Fruit fly (Drosophila melanogaster) whole organism: Measurements from ENCODE around the gene tap.

Source experiments
- CG8478 ChIP-seq: fragments of >200 bp; optimal IDR thresholded peaks from 2 replicates; lab custom pipeline; 2018; ENCODE audit warnings: inconsistent platforms
- Dll ChIP-seq: fragments of >200 bp; optimal IDR thresholded peaks from 2 replicates; lab custom pipeline; 2017
- EcR ChIP-seq, 2 experiments: fragments of >200 bp; optimal IDR thresholded peaks; 2 replicates each; lab custom pipeline; 2017; ENCODE audit warnings: missing biosample characterization in 2 of 2, missing genetic modification characterization in 2 of 2, missing genetic modification reagents in 2 of 2
- pan ChIP-seq: fragments of >200 bp; optimal IDR thresholded peaks from 2 replicates; lab custom pipeline; 2017
- psq ChIP-seq: fragments of >200 bp; optimal IDR thresholded peaks from 2 replicates; lab custom pipeline; 2017
- usp ChIP-seq: fragments of >200 bp; optimal IDR thresholded peaks from 2 replicates; lab custom pipeline; 2017; ENCODE audit warnings: missing biosample characterization, missing genetic modification characterization, mixed read lengths

Gene tap

dm6 chr3L:17359225-17359773 lies at the start of gene tap:
TSS of gene tap (plus strand) at chr3L:17359682.
- TF ChIP-seq EcR (GFP tag; optimal IDR thresholded peaks at IDR 0.05; lab: Kevin White, UChicago): no peak
- no peak for TF ChIP-seq Dll (lab: Kevin White, UChicago)
- no peak for TF ChIP-seq psq (lab: Kevin White, UChicago)
- TF ChIP-seq CG8478 (lab: Kevin White, UChicago): no peak
- no peak for TF ChIP-seq usp
- no peak for TF ChIP-seq pan

DNA sequence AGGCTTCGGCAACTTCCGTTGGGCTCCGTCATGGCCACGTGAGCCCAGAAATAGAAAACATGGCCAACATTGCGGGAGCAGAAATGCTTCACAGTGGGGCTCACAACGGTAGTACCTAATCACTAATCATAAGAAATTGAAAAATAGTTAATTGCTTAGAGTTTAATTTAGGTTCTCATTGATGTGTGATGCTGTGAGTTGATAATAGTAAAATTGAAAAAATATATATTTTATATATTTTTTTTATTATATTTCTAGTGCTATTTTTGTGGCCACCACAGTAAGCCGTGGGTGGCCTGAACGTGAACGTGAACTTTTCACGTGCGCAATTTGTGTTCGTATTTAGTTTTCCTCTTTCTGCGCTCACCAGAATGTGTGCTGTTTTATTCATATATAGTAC lies 49.0 kb upstream of the tap start:
- TF ChIP-seq psq (lab: Kevin White, UChicago): no peak

DNA sequence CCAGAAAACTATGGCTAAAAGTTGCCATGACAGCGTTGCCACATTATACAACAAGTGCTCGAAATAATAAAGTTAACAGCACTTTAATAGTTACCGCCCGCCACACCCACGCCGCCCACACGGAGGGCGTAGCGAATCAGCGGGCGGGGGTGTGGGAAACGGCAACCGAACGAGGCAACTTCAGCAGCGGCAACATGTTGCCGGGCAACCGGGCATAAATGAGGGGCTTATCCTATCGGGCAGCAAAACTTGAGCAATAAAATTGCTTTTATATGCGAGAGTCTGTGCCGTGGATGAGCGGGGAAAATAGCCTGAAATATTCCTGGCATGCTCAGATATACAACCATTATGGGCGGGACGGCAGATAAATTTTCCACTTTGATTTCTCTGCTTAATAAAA lies 43.3 kb upstream of the tap start:
- no peak for TF ChIP-seq EcR (GFP tag; optimal IDR thresholded peaks at IDR 0.05; lab: Kevin White, UChicago)
- no peak for TF ChIP-seq Dll (lab: Kevin White, UChicago)
- TF ChIP-seq pan: no peak
- TF ChIP-seq psq (lab: Kevin White, UChicago): no peak
- no peak for TF ChIP-seq CG8478 (lab: Kevin White, UChicago)
- no peak for TF ChIP-seq usp

DNA sequence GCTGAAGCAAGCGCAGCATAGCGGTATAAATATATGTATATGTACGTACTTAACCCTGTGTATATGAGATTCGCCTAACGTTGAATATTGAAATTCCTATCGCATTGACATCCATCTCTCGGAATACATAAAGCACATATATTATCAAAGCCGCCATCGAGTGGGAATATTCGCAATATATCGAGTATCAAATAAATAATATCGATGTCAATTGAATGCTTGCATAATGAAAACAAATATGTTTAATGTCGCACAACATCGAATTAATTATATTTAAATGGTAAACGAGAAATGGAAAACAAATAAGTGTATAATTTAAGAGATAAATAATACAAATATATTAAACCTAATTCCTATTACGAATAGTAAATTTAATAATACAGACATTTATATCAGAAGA lies 38.8 kb upstream of the tap start, which contains the start of gene ND-24L:
TSS of gene ND-24L (minus strand) at position 101 of the 400 bp plus-strand sequence.
- TF ChIP-seq EcR (GFP tag; optimal IDR thresholded peaks at IDR 0.05; lab: Kevin White, UChicago) (no peak), Dll (lab: Kevin White, UChicago) (no peak), pan (no peak), usp (no peak), psq (lab: Kevin White, UChicago) (no peak), CG8478 (lab: Kevin White, UChicago) (no peak)

dm6 chr3L:17322541-17322940 lies 36.9 kb upstream of the tap start, which contains the start of gene CG13724:
TSS of gene CG13724 (plus strand) at chr3L:17322841.
- TF ChIP-seq CG8478 (lab: Kevin White, UChicago) (no peak), pan (no peak), usp (no peak), Dll (lab: Kevin White, UChicago) (no peak), EcR (GFP tag; optimal IDR thresholded peaks at IDR 0.05; lab: Kevin White, UChicago) (no peak), psq (lab: Kevin White, UChicago) (no peak)

DNA sequence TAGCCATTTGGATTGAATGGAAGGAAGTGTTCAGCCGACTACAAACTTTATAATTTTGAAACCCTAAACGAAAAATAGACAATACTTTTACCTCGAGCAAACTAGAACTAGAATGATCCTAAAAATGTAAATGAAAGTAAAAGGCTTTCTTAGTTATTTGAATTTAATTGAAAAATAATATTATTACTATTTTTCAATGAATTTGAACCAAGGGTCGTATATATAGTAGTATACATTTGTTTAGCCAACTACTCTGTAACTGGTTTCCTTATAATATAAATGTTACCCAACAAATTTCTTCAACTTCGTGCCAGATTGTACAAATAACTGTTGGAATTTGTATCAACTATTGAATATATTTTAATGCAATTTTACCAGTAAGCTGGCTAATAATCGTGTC lies 34.1 kb upstream of the tap start, which contains the start of gene CG13725:
TSS of gene CG13725 (minus strand) at position 101 of the 400 bp plus-strand sequence.
- TF ChIP-seq CG8478 (lab: Kevin White, UChicago) (no peak), Dll (lab: Kevin White, UChicago) (no peak), usp (no peak), psq (lab: Kevin White, UChicago) (no peak), EcR (GFP tag; optimal IDR thresholded peaks at IDR 0.05; lab: Kevin White, UChicago) (no peak), pan (no peak)

dm6 chr3L:17329069-17329468 lies 30.4 kb upstream of the tap start, which contains the start of gene Or74a:
TSS of gene Or74a (minus strand) at chr3L:17329169.
- TF ChIP-seq CG8478 (lab: Kevin White, UChicago) (no peak), pan (no peak), Dll (lab: Kevin White, UChicago) (no peak), EcR (GFP tag; optimal IDR thresholded peaks at IDR 0.05; lab: Kevin White, UChicago) (no peak), psq (lab: Kevin White, UChicago) (no peak), usp (no peak)

- no peak for TF ChIP-seq CG8478 (lab: Kevin White, UChicago)
- TF ChIP-seq usp: no peak
- no peak for TF ChIP-seq pan
- TF ChIP-seq psq (lab: Kevin White, UChicago): no peak
- no peak for TF ChIP-seq Dll (lab: Kevin White, UChicago)
- TF ChIP-seq EcR (GFP tag; optimal IDR thresholded peaks at IDR 0.05; lab: Kevin White, UChicago): no peak
Measured at dm6 chr3L:17339122-17339521, 20.4 kb upstream of the tap start, which contains the start of gene CG6479. TSS of gene CG6479 (minus strand) at chr3L:17339262.

DNA sequence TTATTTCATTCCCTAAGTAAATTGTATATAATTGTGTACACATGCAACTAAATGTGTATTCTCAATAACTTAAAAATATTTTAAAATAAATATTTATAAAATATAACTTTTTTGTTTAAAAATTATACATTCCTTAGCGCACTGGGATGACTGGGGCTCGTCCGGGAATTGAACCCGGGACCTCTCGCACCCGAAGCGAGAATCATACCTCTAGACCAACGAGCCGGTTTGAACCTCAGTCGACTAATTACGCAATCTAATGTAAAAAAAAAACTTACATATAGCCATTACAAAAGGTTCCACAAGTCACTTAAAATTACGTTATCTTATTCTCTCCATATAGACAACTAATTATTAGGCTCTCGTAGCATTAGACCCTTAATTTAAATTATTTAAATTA lies 19.7 kb upstream of the tap start:
- TF ChIP-seq psq (lab: Kevin White, UChicago) (no peak), EcR (GFP tag; optimal IDR thresholded peaks at IDR 0.05; lab: Kevin White, UChicago) (no peak), CG8478 (lab: Kevin White, UChicago) (no peak), Dll (lab: Kevin White, UChicago) (no peak), usp (no peak), pan (no peak)

- TF ChIP-seq pan (no peak), usp (no peak), EcR (GFP tag; optimal IDR thresholded peaks at IDR 0.05; lab: Kevin White, UChicago) (no peak), CG8478 (lab: Kevin White, UChicago) (no peak), psq (lab: Kevin White, UChicago) (no peak), Dll (lab: Kevin White, UChicago) (no peak)
Measured at dm6 chr3L:17341216-17341615, 18.3 kb upstream of the tap start, which contains the start of gene CG13727. TSS of gene CG13727 (minus strand) at chr3L:17341316.

DNA sequence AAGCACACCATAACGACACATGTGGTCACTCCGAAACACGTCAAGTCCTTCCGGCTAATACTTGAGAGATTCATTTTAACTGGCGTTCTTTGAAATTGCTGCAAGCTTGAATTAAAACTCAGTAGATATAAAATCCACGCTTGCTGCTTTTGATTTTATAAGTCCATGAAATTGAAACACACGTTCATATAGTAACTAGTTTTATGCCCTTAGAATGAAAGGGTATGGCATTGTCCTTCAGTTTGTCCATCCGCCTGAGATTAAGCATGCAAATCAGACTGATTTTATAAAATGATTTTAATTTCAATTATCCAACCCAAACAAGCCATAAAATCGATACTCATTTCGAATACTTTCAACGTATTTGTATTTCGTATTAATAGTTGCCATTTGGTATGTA lies 14.9 kb upstream of the tap start, which contains the start of gene brv2:
TSS of gene brv2 (minus strand) at position 101 of the 400 bp plus-strand sequence.
- TF ChIP-seq EcR (GFP tag; optimal IDR thresholded peaks at IDR 0.05; lab: Kevin White, UChicago) (no peak), psq (lab: Kevin White, UChicago) (no peak), Dll (lab: Kevin White, UChicago) (no peak), pan (no peak), usp (no peak), CG8478 (lab: Kevin White, UChicago) (no peak)

DNA sequence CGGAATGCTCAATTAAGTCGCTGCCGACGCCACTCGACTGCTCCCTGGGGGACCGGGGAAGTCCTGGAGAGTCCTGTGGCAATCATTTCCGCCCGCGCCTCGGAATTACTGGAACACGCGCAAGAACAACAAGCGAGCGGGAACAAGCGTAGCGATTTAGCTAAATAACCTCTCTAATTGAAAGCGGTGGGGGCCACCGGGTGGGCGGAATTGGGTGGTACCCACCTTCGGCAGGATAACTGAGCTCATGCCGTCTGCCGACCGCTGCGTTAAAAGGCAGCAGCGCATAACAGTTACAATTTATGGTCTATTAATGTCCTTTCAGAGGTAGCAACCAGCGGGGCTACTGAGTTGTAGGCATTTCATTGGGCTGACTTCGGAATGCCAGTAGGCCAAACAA lies 13.1 kb upstream of the tap start:
- TF ChIP-seq pan (no peak), EcR (GFP tag; optimal IDR thresholded peaks at IDR 0.05; lab: Kevin White, UChicago) (no peak)

- TF ChIP-seq pan (no peak), usp (no peak), CG8478 (lab: Kevin White, UChicago) (no peak), Dll (lab: Kevin White, UChicago) (no peak), EcR (GFP tag; optimal IDR thresholded peaks at IDR 0.05; lab: Kevin White, UChicago) (no peak), psq (lab: Kevin White, UChicago) (no peak)
Measured at dm6 chr3L:17349604-17350003, 9.9 kb upstream of the tap start, which contains the start of gene Mip. TSS of gene Mip (minus strand) at chr3L:17349666.
